Fruit fly (Drosophila melanogaster): ENCODE measurements around the gene CG5890.
A peak's percentile ranks its signal among the peaks of the same experiment; 100 is the strongest.

The CG5890 gene

dm6 chr3R:25880198-25880970 lies 24.4 kb downstream of the CG5890 start (continued):
- peak; percentile 42 for TF ChIP-seq CG4318 (GFP tag; optimal IDR thresholded peaks at IDR 0.05)
- TF ChIP-seq Sox102F (GFP tag; optimal IDR thresholded peaks at IDR 0.05) = no peak
- TF ChIP-seq achi (GFP tag; optimal IDR thresholded peaks at IDR 0.05) = peak; percentile 63
- TF ChIP-seq svp (GFP tag) = peak; percentile 55
- peak; percentile 62 for TF ChIP-seq CG6792 (GFP tag; optimal IDR thresholded peaks at IDR 0.05)
- peak; percentile 11; the same call in 1 of the 2 replicates for TF ChIP-seq Gug (GFP tag; IDR thresholded peaks at IDR 0.05)
- peak; percentile 71 for TF ChIP-seq fkh (GFP tag; optimal IDR thresholded peaks at IDR 0.05)
- TF ChIP-seq cyc (GFP tag; optimal IDR thresholded peaks at IDR 0.05) = peak; percentile 14
- peak; percentile 28 for TF ChIP-seq Hr39 (GFP tag; optimal IDR thresholded peaks at IDR 0.05)
- peak; percentile 52 for TF ChIP-seq net (GFP tag; optimal IDR thresholded peaks at IDR 0.05)
- TF ChIP-seq Sox14 (GFP tag; optimal IDR thresholded peaks at IDR 0.05) = no peak
- TF ChIP-seq Ets96B (tag; optimal IDR thresholded peaks at IDR 0.05) = peak; percentile 53
- TF ChIP-seq Eip78C (GFP tag) = peak; percentile 76
- no peak for TF ChIP-seq Ets21C (GFP tag; optimal IDR thresholded peaks at IDR 0.05)
- peak; percentile 47 for TF ChIP-seq Hr4 (GFP tag; optimal IDR thresholded peaks at IDR 0.05)
- peak; percentile 43 for TF ChIP-seq CG3919 (GFP tag; optimal IDR thresholded peaks at IDR 0.05)
- TF ChIP-seq Smox (GFP tag; optimal IDR thresholded peaks at IDR 0.05) = peak; percentile 3
- TF ChIP-seq dsx (GFP tag; optimal IDR thresholded peaks at IDR 0.05; ENCODE audit: poor library complexity, severe bottlenecking) = peak; percentile 9
- TF ChIP-seq CG6854 (GFP tag; optimal IDR thresholded peaks at IDR 0.05) = no peak
- TF ChIP-seq CG8119 (GFP tag; IDR thresholded peaks at IDR 0.05) = peak; percentile 70
- peak; percentile 82 for TF ChIP-seq CG32006 (GFP tag; optimal IDR thresholded peaks at IDR 0.05)
- peak; percentile 34 for TF ChIP-seq lz (GFP tag; optimal IDR thresholded peaks at IDR 0.05)
- peak; percentile 9 to 50 for TF ChIP-seq ss (GFP tag; optimal IDR thresholded peaks at IDR 0.05)
- TF ChIP-seq Met (GFP tag; optimal IDR thresholded peaks at IDR 0.05) = peak; percentile 35
- no peak for TF ChIP-seq Eip93F (GFP tag; optimal IDR thresholded peaks at IDR 0.05)
- TF ChIP-seq CG31627 (GFP tag; optimal IDR thresholded peaks at IDR 0.05) = peak; percentile 39
- peak; percentile 14 for TF ChIP-seq Blimp-1 (GFP tag; optimal IDR thresholded peaks at IDR 0.05)
- peak; percentile 24 for TF ChIP-seq CG7368 (GFP tag; optimal IDR thresholded peaks at IDR 0.05)
- TF ChIP-seq spab (GFP tag; optimal IDR thresholded peaks at IDR 0.05) = peak; percentile 23
- peak; percentile 52 for TF ChIP-seq CG3032 (tag; optimal IDR thresholded peaks at IDR 0.05)

dm6 chr3R:25880971-25881809 lies 25.2 kb downstream of the CG5890 start, which contains the start of gene Tsp96F:
Gene Tsp96F (minus strand): TSS chr3R:25881427.
- no peak for TF ChIP-seq CG6792 (GFP tag; optimal IDR thresholded peaks at IDR 0.05)
- TF ChIP-seq svp (GFP tag) = peak; percentile 80
- peak; percentile 41; the same call in 2 of the 3 replicates for TF ChIP-seq CG6163 (GFP tag; IDR thresholded peaks at IDR 0.05)
- no peak for TF ChIP-seq vri (GFP tag; optimal IDR thresholded peaks at IDR 0.05)
- TF ChIP-seq dac (GFP tag; optimal IDR thresholded peaks at IDR 0.05) = no peak
- no peak for TF ChIP-seq CG15336 (GFP tag; IDR thresholded peaks at IDR 0.05)
- TF ChIP-seq eg (GFP tag; IDR thresholded peaks at IDR 0.05) = no peak
- no peak for TF ChIP-seq fkh (GFP tag; optimal IDR thresholded peaks at IDR 0.05)
- TF ChIP-seq CG8119 (GFP tag; IDR thresholded peaks at IDR 0.05) = peak; percentile 12; the same call in 1 of the 3 replicates
- no peak for TF ChIP-seq Lpt (GFP tag; optimal IDR thresholded peaks at IDR 0.05)
- TF ChIP-seq CG11762 (GFP tag; optimal IDR thresholded peaks at IDR 0.05; ENCODE audit: insufficient read depth) = no peak
- TF ChIP-seq Met (GFP tag; optimal IDR thresholded peaks at IDR 0.05) = no peak
- TF ChIP-seq CG10631 (GFP tag; optimal IDR thresholded peaks at IDR 0.05) = no peak
- no peak for TF ChIP-seq CG11902 (GFP tag; optimal IDR thresholded peaks at IDR 0.05)
- no peak for TF ChIP-seq CG9139 (GFP tag; optimal IDR thresholded peaks at IDR 0.05)
- TF ChIP-seq achi (GFP tag; optimal IDR thresholded peaks at IDR 0.05) = no peak
- no peak for TF ChIP-seq cyc (GFP tag; optimal IDR thresholded peaks at IDR 0.05)
- no peak for TF ChIP-seq CG3032 (tag; optimal IDR thresholded peaks at IDR 0.05)
- no peak for TF ChIP-seq CG3919 (GFP tag; optimal IDR thresholded peaks at IDR 0.05)
- no peak for TF ChIP-seq esn (GFP tag; optimal IDR thresholded peaks at IDR 0.05)
- no peak for TF ChIP-seq Ets21C (GFP tag; optimal IDR thresholded peaks at IDR 0.05)
- no peak for TF ChIP-seq CG11294 (GFP tag; IDR thresholded peaks at IDR 0.05)
- no peak for TF ChIP-seq spab (GFP tag; optimal IDR thresholded peaks at IDR 0.05)
- no peak for TF ChIP-seq CG7368 (GFP tag; optimal IDR thresholded peaks at IDR 0.05)
- no peak for TF ChIP-seq Hr38 (GFP tag; optimal IDR thresholded peaks at IDR 0.05)
- TF ChIP-seq CG6276 (GFP tag; optimal IDR thresholded peaks at IDR 0.05) = no peak
- TF ChIP-seq CG16779 (tag; optimal IDR thresholded peaks at IDR 0.05) = no peak
- TF ChIP-seq CG8632 (GFP tag; optimal IDR thresholded peaks at IDR 0.05) = no peak
- no peak for TF ChIP-seq CG32006 (GFP tag; optimal IDR thresholded peaks at IDR 0.05)

Data from whole organism, prepupa.